Fruit fly (Drosophila melanogaster) whole organism, embryonic: ENCODE measurements around the gene CG42514.

ENCODE experiments used
- Bteb2 ChIP-seq: fragments of 200-800 bp; sonication (Bioruptor generic); optimal IDR thresholded peaks from 2 replicates; lab custom pipeline; 2016; ENCODE audit warnings: missing biosample characterization, missing genetic modification characterization
- C15 ChIP-seq: fragments of 200-800 bp; sonication (Bioruptor generic); IDR thresholded peaks from 3 replicates; pipeline ENCODE4 v1.3.6; 2022; ENCODE audit warnings: missing biosample characterization, missing genetic modification characterization
- CG10321 ChIP-seq: fragments of 200-800 bp; sonication (Bioruptor generic); IDR thresholded peaks from 2 replicates; pipeline ENCODE4 v1.3.6; 2022; ENCODE audit warnings: missing biosample characterization, missing genetic modification characterization
- CG10543 ChIP-seq: fragments of 200-800 bp; sonication (Bioruptor generic); optimal IDR thresholded peaks from 3 replicates; lab custom pipeline; 2017; ENCODE audit warnings: missing biosample characterization, mild to moderate bottlenecking, missing genetic modification characterization, moderate library complexity
- CG10959 ChIP-seq: fragments of 200-800 bp; sonication (Bioruptor generic); IDR thresholded peaks from 2 replicates; pipeline ENCODE4 v1.3.6; 2022; ENCODE audit warnings: missing biosample characterization, missing genetic modification characterization
- CG11504 ChIP-seq: fragments of 200-800 bp; sonication (Bioruptor generic); optimal IDR thresholded peaks from 3 replicates; lab custom pipeline; 2019; ENCODE audit warnings: missing biosample characterization, mild to moderate bottlenecking, missing genetic modification characterization, moderate library complexity
- CG12104 ChIP-seq: fragments of 200-800 bp; sonication (Bioruptor generic); optimal IDR thresholded peaks from 3 replicates; lab custom pipeline; 2016; ENCODE audit warnings: missing biosample characterization, missing genetic modification characterization
- CG14965 ChIP-seq: fragments of 200-800 bp; sonication (Bioruptor generic); optimal IDR thresholded peaks from 2 replicates; lab custom pipeline; 2016; ENCODE audit warnings: missing biosample characterization, missing genetic modification characterization, borderline replicate concordance
- CG15601 ChIP-seq: fragments of 200-800 bp; sonication (Bioruptor generic); optimal IDR thresholded peaks from 3 replicates; lab custom pipeline; 2019; ENCODE audit warnings: missing biosample characterization, mild to moderate bottlenecking, missing genetic modification characterization, moderate library complexity
- CG17361 ChIP-seq: fragments of 200-800 bp; sonication (Bioruptor generic); IDR thresholded peaks from 3 replicates; pipeline ENCODE4 v1.3.6; 2022; ENCODE audit warnings: missing biosample characterization, missing genetic modification characterization
- CG17829 ChIP-seq: fragments of 200-800 bp; optimal IDR thresholded peaks from 2 replicates; lab custom pipeline; 2019; ENCODE audit warnings: missing biosample characterization, mild to moderate bottlenecking, missing genetic modification characterization, moderate library complexity
- CG18011 ChIP-seq: fragments of 200-800 bp; sonication (Bioruptor generic); optimal IDR thresholded peaks from 2 replicates; lab custom pipeline; 2017; ENCODE audit warnings: missing biosample characterization, missing genetic modification characterization, mild to moderate bottlenecking, moderate library complexity, missing genotype
- CG2116 ChIP-seq: fragments of 200-800 bp; sonication (Bioruptor generic); optimal IDR thresholded peaks from 3 replicates; lab custom pipeline; 2018; ENCODE audit warnings: missing biosample characterization, mild to moderate bottlenecking, missing genetic modification characterization
- CG2202 ChIP-seq: fragments of 200-800 bp; sonication (Bioruptor generic); optimal IDR thresholded peaks from 2 replicates; lab custom pipeline; 2018; ENCODE audit warnings: missing biosample characterization, mild to moderate bottlenecking, missing genetic modification characterization
- CG2712 ChIP-seq: fragments of 200-800 bp; optimal IDR thresholded peaks from 3 replicates; lab custom pipeline; 2019; ENCODE audit warnings: missing biosample characterization, mild to moderate bottlenecking, missing genetic modification characterization, moderate library complexity
- CG30431 ChIP-seq: fragments of 200-800 bp; sonication (Bioruptor generic); optimal IDR thresholded peaks from 2 replicates; lab custom pipeline; 2017; ENCODE audit warnings: missing biosample characterization, missing genetic modification characterization
- CG31441 ChIP-seq: fragments of 200-800 bp; sonication (Bioruptor generic); IDR thresholded peaks from 2 replicates; pipeline ENCODE4 v1.3.6; 2022; ENCODE audit warnings: missing biosample characterization, missing genetic modification characterization
- CG3726 ChIP-seq: fragments of 200-800 bp; sonication (Bioruptor generic); IDR thresholded peaks from 3 replicates; pipeline ENCODE4, ENCODE4 v1.3.6; 2022; ENCODE audit warnings: missing biosample characterization, missing genetic modification characterization
- CG4730 ChIP-seq: fragments of 200-800 bp; sonication (Bioruptor generic); IDR thresholded peaks from 2 replicates; pipeline ENCODE4 v1.3.6; 2022; ENCODE audit warnings: missing biosample characterization, missing genetic modification characterization
- CG6175 ChIP-seq: fragments of 200-800 bp; sonication (Bioruptor generic); IDR thresholded peaks from 3 replicates; pipeline ENCODE4 v1.3.6; 2022; ENCODE audit warnings: missing biosample characterization, missing genetic modification characterization
- CG6272 ChIP-seq: fragments of 200-800 bp; sonication (Bioruptor generic); IDR thresholded peaks from 2 replicates; pipeline ENCODE4 v1.3.6; 2022; ENCODE audit warnings: missing biosample characterization, missing genetic modification characterization
- CG6791 ChIP-seq: fragments of 200-800 bp; sonication (Bioruptor generic); IDR thresholded peaks from 3 replicates; pipeline ENCODE4 v1.3.6; 2022; ENCODE audit warnings: missing biosample characterization, missing genetic modification characterization; ENCODE audit not compliant: partially characterized antibody
- CG7963 ChIP-seq: fragments of 200-800 bp; sonication (Bioruptor generic); IDR thresholded peaks from 3 replicates; pipeline ENCODE4 v1.3.6; 2022; ENCODE audit warnings: missing biosample characterization, missing genetic modification characterization; ENCODE audit not compliant: partially characterized antibody
- D ChIP-seq, 2 experiments: fragments of 200-800 bp in 1 of 2; fragments of >200 bp in 1 of 2; sonication (Bioruptor generic) in 1 of 2; optimal IDR thresholded peaks; 2 replicates in 1 of 2; 3 replicates in 1 of 2; lab custom pipeline; 2017; ENCODE audit warnings: mild to moderate bottlenecking in 1 of 2, missing biosample characterization in 1 of 2, missing genetic modification characterization in 1 of 2, missing genetic modification reagents in 1 of 2
- Deaf1 ChIP-seq: fragments of 200-800 bp; optimal IDR thresholded peaks from 3 replicates; lab custom pipeline; 2019; ENCODE audit warnings: missing biosample characterization, mild to moderate bottlenecking, missing genetic modification characterization, moderate library complexity
- E2f2 ChIP-seq: fragments of 200-800 bp; sonication (Bioruptor generic); IDR thresholded peaks from 2 replicates; pipeline ENCODE4 v1.3.6; 2022; ENCODE audit warnings: missing biosample characterization, missing genetic modification characterization
- HHEX ChIP-seq: fragments of 200-800 bp; sonication (Bioruptor generic); optimal IDR thresholded peaks from 3 replicates; lab custom pipeline; 2017; ENCODE audit warnings: missing biosample characterization, mild to moderate bottlenecking, missing genetic modification characterization, missing genetic modification reagents
- HLH4C ChIP-seq: fragments of 200-800 bp; sonication (Bioruptor generic); IDR thresholded peaks from 3 replicates; pipeline ENCODE4 v1.3.6; 2022; ENCODE audit warnings: missing biosample characterization, missing genetic modification characterization; ENCODE audit not compliant: partially characterized antibody
- HLH54F ChIP-seq: fragments of 200-800 bp; sonication (Bioruptor generic); optimal IDR thresholded peaks from 3 replicates; lab custom pipeline; 2016; ENCODE audit warnings: missing biosample characterization, missing genetic modification characterization
- Hand ChIP-seq: fragments of 200-800 bp; sonication (Bioruptor generic); optimal IDR thresholded peaks from 2 replicates; lab custom pipeline; 2017; ENCODE audit warnings: mild to moderate bottlenecking, missing biosample characterization, missing genetic modification reagents, missing genetic modification characterization
- MESR4 ChIP-seq: fragments of 200-800 bp; sonication (Bioruptor generic); optimal IDR thresholded peaks from 2 replicates; lab custom pipeline; 2018; ENCODE audit warnings: missing biosample characterization, mild to moderate bottlenecking, missing genetic modification characterization, moderate library complexity
- Mes4 ChIP-seq: fragments of 200-800 bp; sonication (Bioruptor generic); optimal IDR thresholded peaks from 2 replicates; lab custom pipeline; 2016; ENCODE audit warnings: missing biosample characterization, missing genetic modification characterization
- NfI ChIP-seq: fragments of 200-800 bp; sonication (Bioruptor generic); optimal IDR thresholded peaks from 3 replicates; lab custom pipeline; 2018; ENCODE audit warnings: missing biosample characterization, mild to moderate bottlenecking, missing genetic modification characterization, moderate library complexity
- Sox102F ChIP-seq: fragments of 200-800 bp; sonication (Bioruptor generic); optimal IDR thresholded peaks from 2 replicates; lab custom pipeline; 2018; ENCODE audit warnings: missing biosample characterization, mild to moderate bottlenecking, missing genetic modification characterization, moderate library complexity
- Taf1 ChIP-seq: fragments of 200-800 bp; sonication (Bioruptor generic); IDR thresholded peaks from 2 replicates; pipeline ENCODE4 v1.3.6; 2022; ENCODE audit warnings: missing biosample characterization, missing genetic modification characterization
- ato ChIP-seq: fragments of 200-800 bp; sonication (Bioruptor generic); IDR thresholded peaks from 2 replicates; pipeline ENCODE4 v1.3.6; 2022; ENCODE audit warnings: missing biosample characterization, missing genetic modification characterization; ENCODE audit not compliant: partially characterized antibody
- fd3F ChIP-seq: fragments of 200-800 bp; sonication (Bioruptor generic); optimal IDR thresholded peaks from 2 replicates; lab custom pipeline; 2018; ENCODE audit warnings: missing biosample characterization, mild to moderate bottlenecking, missing genetic modification characterization, moderate library complexity
- gro ChIP-seq: fragments of 200-800 bp; sonication (Bioruptor generic); optimal IDR thresholded peaks from 2 replicates; lab custom pipeline; 2016; ENCODE audit warnings: missing biosample characterization, missing genetic modification characterization
- hbn ChIP-seq: fragments of 200-800 bp; sonication (Bioruptor generic); IDR thresholded peaks from 2 replicates; pipeline ENCODE4 v1.3.6; 2022; ENCODE audit warnings: missing biosample characterization, missing genetic modification characterization; ENCODE audit not compliant: partially characterized antibody
- nmo ChIP-seq: fragments of 200-800 bp; sonication (Bioruptor generic); optimal IDR thresholded peaks from 2 replicates; lab custom pipeline; 2018; ENCODE audit warnings: missing biosample characterization, mild to moderate bottlenecking, missing genetic modification characterization, moderate library complexity
- nom ChIP-seq: fragments of 200-800 bp; sonication (Bioruptor generic); optimal IDR thresholded peaks from 2 replicates; lab custom pipeline; 2017; ENCODE audit warnings: missing biosample characterization, missing genetic modification characterization, mild to moderate bottlenecking, moderate library complexity, missing genetic modification reagents
- onecut ChIP-seq: fragments of 200-800 bp; sonication (Bioruptor generic); IDR thresholded peaks from 2 replicates; pipeline ENCODE4 v1.3.6; 2022; ENCODE audit warnings: missing biosample characterization, missing genetic modification characterization
- pfk ChIP-seq: fragments of 200-800 bp; sonication (Bioruptor generic); optimal IDR thresholded peaks from 2 replicates; lab custom pipeline; 2018; ENCODE audit warnings: missing biosample characterization, mild to moderate bottlenecking, missing genetic modification characterization, moderate library complexity
- row ChIP-seq: fragments of 200-800 bp; sonication (Bioruptor generic); IDR thresholded peaks from 3 replicates; pipeline ENCODE4 v1.3.6; 2022; ENCODE audit warnings: missing biosample characterization, missing genetic modification characterization
- sens ChIP-seq: fragments of 200-800 bp; sonication (Bioruptor generic); peaks from one replicate; lab custom pipeline; 2016; ENCODE audit warnings: missing biosample characterization, missing genetic modification characterization
- tio ChIP-seq: fragments of 200-800 bp; sonication (Bioruptor generic); optimal IDR thresholded peaks from 2 replicates; lab custom pipeline; 2017; ENCODE audit warnings: missing biosample characterization, missing genetic modification characterization, inconsistent platforms
- trem ChIP-seq: fragments of 200-800 bp; optimal IDR thresholded peaks from 3 replicates; lab custom pipeline; 2019; ENCODE audit warnings: missing biosample characterization, mild to moderate bottlenecking, missing genetic modification characterization, moderate library complexity
- vvl ChIP-seq: fragments of 200-800 bp; sonication (Bioruptor generic); IDR thresholded peaks from 2 replicates; pipeline ENCODE4 v1.3.6; 2022; ENCODE audit warnings: missing biosample characterization, missing genetic modification characterization

Gene CG42514

dm6 chr3L:16480408-16481193 lies 15.4 kb downstream of the CG42514 start (continued):
- TF ChIP-seq tio (GFP tag; lab: Kevin White, UChicago) = peak; percentile 91
- peak; percentile 78 for TF ChIP-seq CG18011
- TF ChIP-seq HHEX (GFP tag; lab: Kevin White, UChicago) = peak; percentile 95
- TF ChIP-seq Mes4 (GFP tag; lab: Kevin White, UChicago) = peak; percentile 96
- peak; percentile 98 for TF ChIP-seq CG17361 (GFP tag; lab: Robert Waterston, UW)
- 0 out of 3 replicates have a peak, but pooled peaks have one; percentile 45 for TF ChIP-seq CG6791 (GFP tag; lab: Robert Waterston, UW)
- TF ChIP-seq row (GFP tag; lab: Robert Waterston, UW) = peak; percentile 98
- peak; percentile 96 for TF ChIP-seq CG30431 (GFP tag; lab: Kevin White, UChicago)
- peak; percentile 99 for TF ChIP-seq vvl (GFP tag; lab: Robert Waterston, UW)
- TF ChIP-seq CG12104 = peak; percentile 96
- TF ChIP-seq gro (GFP tag; lab: Kevin White, UChicago) = peak; percentile 52
- peak; percentile 97 for TF ChIP-seq CG15601 (tag; lab: Kevin White, UChicago)
- TF ChIP-seq C15 = peak; percentile 72; the same call in 1 of the 3 replicates
- peak; percentile 95 for TF ChIP-seq onecut (GFP tag; lab: Robert Waterston, UW)
- peak; percentile 97 for TF ChIP-seq CG11504 (tag; lab: Kevin White, UChicago)
- TF ChIP-seq nom (GFP tag; lab: Kevin White, UChicago) = peak; percentile 74
- peak; percentile 98 for TF ChIP-seq CG2202 (tag; lab: Kevin White, UChicago)
- TF ChIP-seq CG10543 (GFP tag; lab: Kevin White, UChicago) = peak; percentile 81
- peak; percentile 98 for TF ChIP-seq CG10959 (GFP tag; lab: Robert Waterston, UW)
- TF ChIP-seq CG4730 (GFP tag; lab: Robert Waterston, UW) = peak; percentile 95
- peak; percentile 90 for TF ChIP-seq fd3F (GFP tag; lab: Kevin White, UChicago)
- peak; percentile 95 for TF ChIP-seq CG3726 (GFP tag; lab: Robert Waterston, UW)
- no peak for TF ChIP-seq HLH4C (GFP tag; lab: Robert Waterston, UW)
- TF ChIP-seq CG10321 (GFP tag; lab: Robert Waterston, UW) = peak; percentile 73
- TF ChIP-seq CG6175 (GFP tag; lab: Robert Waterston, UW) = peak; percentile 85
- peak; percentile 99 for TF ChIP-seq CG17829 (tag; lab: Kevin White, UChicago)
- peak; percentile 95 for TF ChIP-seq trem
- TF ChIP-seq HLH54F (GFP tag; lab: Kevin White, UChicago) = peak; percentile 93
- no peak for TF ChIP-seq hbn (GFP tag; lab: Robert Waterston, UW)
- TF ChIP-seq CG7963 (GFP tag; lab: Robert Waterston, UW) = no peak
- peak; percentile 99 for TF ChIP-seq CG2712 (tag; lab: Kevin White, UChicago)
- TF ChIP-seq Deaf1 = peak; percentile 80
- TF ChIP-seq Bteb2 = peak; percentile 95
- peak; percentile 95 for TF ChIP-seq NfI (GFP tag; lab: Kevin White, UChicago)
- peak; percentile 100 for TF ChIP-seq sens
- peak; percentile 91 for TF ChIP-seq Taf1 (GFP tag; lab: Robert Waterston, UW)
- peak; percentile 88 for TF ChIP-seq Hand (GFP tag; lab: Kevin White, UChicago)
- TF ChIP-seq MESR4 (GFP tag; lab: Kevin White, UChicago) = peak; percentile 64
- peak; percentile 81 for TF ChIP-seq CG14965 (GFP tag; lab: Kevin White, UChicago)
- no peak for TF ChIP-seq pfk (GFP tag; lab: Kevin White, UChicago)
- peak; percentile 99 for TF ChIP-seq nmo (GFP tag; lab: Kevin White, UChicago)
- TF ChIP-seq CG2116 (GFP tag; lab: Kevin White, UChicago) = peak; percentile 78
- no peak for TF ChIP-seq D (optimal IDR thresholded peaks at IDR 0.05; lab: Kevin White, UChicago)
- peak; percentile 98 for TF ChIP-seq D (GFP tag; optimal IDR thresholded peaks at IDR 0.05; lab: Kevin White, UChicago)
- TF ChIP-seq E2f2 (GFP tag; lab: Robert Waterston, UW) = peak; percentile 79
- TF ChIP-seq Sox102F = peak; percentile 98
- peak; percentile 93 for TF ChIP-seq CG6272 (GFP tag; lab: Robert Waterston, UW)
- no peak for TF ChIP-seq ato (GFP tag; lab: Robert Waterston, UW)
- peak; percentile 99 for TF ChIP-seq CG31441
